Worm (Caenorhabditis elegans): ENCODE results near the gene ZK1098.12.
A peak's percentile ranks its signal among the peaks of the same experiment; 100 is the strongest.

ZK1098.12 gene

DNA sequence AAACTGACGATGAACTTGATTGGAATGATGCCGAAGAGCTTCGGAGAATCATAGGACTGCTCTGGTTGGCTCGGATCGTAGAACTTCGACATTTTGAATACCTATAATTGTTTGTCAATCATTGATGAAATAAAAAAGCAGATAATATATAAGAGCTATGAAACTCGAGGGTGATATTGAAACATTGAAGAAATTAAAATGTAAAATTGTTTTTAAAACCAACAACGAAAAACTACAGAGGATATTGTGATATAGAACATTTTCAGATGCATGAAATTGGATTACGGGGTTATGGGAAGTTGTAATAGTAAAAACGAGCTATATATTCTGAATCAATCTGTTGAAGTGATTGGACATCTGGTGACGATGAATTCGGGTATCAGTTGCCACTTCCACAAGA is 19.5 kb downstream of the ZK1098.12 start, which contains the start of gene C48B4.10:
Gene C48B4.10, minus strand, starts transcription at position 101 of the 400 bp plus-strand sequence.
- TF ChIP-seq hrde-1 (tag; optimal IDR thresholded peaks at IDR 0.05; ENCODE audit: borderline replicate concordance), result no peak
- TF ChIP-seq madf-6 (GFP tag; IDR thresholded peaks at IDR 0.05), result 0 out of 2 replicates have a peak, but pooled peaks have one; percentile 12

ce11 chrIII:9565973-9566372 is 21.1 kb downstream of the ZK1098.12 start, which contains the start of gene C48B4.11:
Gene C48B4.11 (minus strand): TSS chrIII:9566115.
- no peak for TF ChIP-seq nhr-90 (tag; optimal IDR thresholded peaks at IDR 0.05)
- peak; percentile 25 for TF ChIP-seq F49E8.2 (tag; optimal IDR thresholded peaks at IDR 0.05; ENCODE audit: insufficient read depth)
- peak; percentile 82 for TF ChIP-seq madf-6 (GFP tag; IDR thresholded peaks at IDR 0.05)
- no peak for TF ChIP-seq hrde-1 (tag; optimal IDR thresholded peaks at IDR 0.05; ENCODE audit: borderline replicate concordance)
- TF ChIP-seq dox-1 (GFP tag; IDR thresholded peaks at IDR 0.05), result 0 out of 2 replicates have a peak, but pooled peaks have one; percentile 20
- no peak for TF ChIP-seq lin-54 (GFP tag; optimal IDR thresholded peaks at IDR 0.05)
- TF ChIP-seq F33H1.4 (GFP tag; IDR thresholded peaks at IDR 0.05), result peak; percentile 87
- peak; percentile 12 for TF ChIP-seq efl-1 (GFP tag; optimal IDR thresholded peaks at IDR 0.05)
- no peak for TF ChIP-seq madf-3 (GFP tag; IDR thresholded peaks at IDR 0.05)
- peak; percentile 61 for TF ChIP-seq madf-8 (GFP tag; conservative IDR thresholded peaks at IDR 0.05)
- peak; percentile 48 for TF ChIP-seq him-1 (tag; optimal IDR thresholded peaks at IDR 0.05)
- peak; percentile 68 for TF ChIP-seq xnd-1 (tag; optimal IDR thresholded peaks at IDR 0.05)
- TF ChIP-seq lsl-1 (GFP tag; optimal IDR thresholded peaks at IDR 0.05), result peak; percentile 93
- TF ChIP-seq ztf-18 (tag; optimal IDR thresholded peaks at IDR 0.05), result no peak

ce11 chrIII:9568451-9568850 is 23.5 kb downstream of the ZK1098.12 start, which contains the start of gene C48B4.13:
Gene C48B4.13 (plus strand): TSS chrIII:9568751.
- TF ChIP-seq nfya-1 (tag; optimal IDR thresholded peaks at IDR 0.05; ENCODE audit: borderline replicate concordance, insufficient read depth) (no peak), ets-4 (GFP tag; optimal IDR thresholded peaks at IDR 0.05) (no peak), cebp-1 (GFP tag; IDR thresholded peaks at IDR 0.05) (no peak), cebp-1 (tag; optimal IDR thresholded peaks at IDR 0.05) (no peak), F23B12.7 (tag; optimal IDR thresholded peaks at IDR 0.05; ENCODE audit: insufficient read depth) (no peak), C17E4.6 (GFP tag; IDR thresholded peaks at IDR 0.05) (no peak), tbp1 (GFP tag; optimal IDR thresholded peaks at IDR 0.05) (no peak), nfya-2 (GFP tag; IDR thresholded peaks at IDR 0.05) (no peak), snpc-1.1 (tag; optimal IDR thresholded peaks at IDR 0.05; ENCODE audit: insufficient read depth) (no peak), die-1 (tag; optimal IDR thresholded peaks at IDR 0.05) (no peak), T07F8.4 (tag; optimal IDR thresholded peaks at IDR 0.05) (no peak), hmg-20 (GFP tag; IDR thresholded peaks at IDR 0.05) (no peak), T26A5.8 (tag; optimal IDR thresholded peaks at IDR 0.05) (no peak), Y79H2A.3 (GFP tag; conservative IDR thresholded peaks at IDR 0.05) (no peak), gei-17 (GFP tag; optimal IDR thresholded peaks at IDR 0.05) (no peak), ztf-6 (GFP tag; IDR thresholded peaks at IDR 0.05) (no peak), pha-4 (tag; optimal IDR thresholded peaks at IDR 0.05) (no peak), hsf-1 (GFP tag; IDR thresholded peaks at IDR 0.05) (no peak), F49E8.2 (tag; optimal IDR thresholded peaks at IDR 0.05; ENCODE audit: insufficient read depth) (no peak), rec-8 (tag; optimal IDR thresholded peaks at IDR 0.05) (no peak)

DNA sequence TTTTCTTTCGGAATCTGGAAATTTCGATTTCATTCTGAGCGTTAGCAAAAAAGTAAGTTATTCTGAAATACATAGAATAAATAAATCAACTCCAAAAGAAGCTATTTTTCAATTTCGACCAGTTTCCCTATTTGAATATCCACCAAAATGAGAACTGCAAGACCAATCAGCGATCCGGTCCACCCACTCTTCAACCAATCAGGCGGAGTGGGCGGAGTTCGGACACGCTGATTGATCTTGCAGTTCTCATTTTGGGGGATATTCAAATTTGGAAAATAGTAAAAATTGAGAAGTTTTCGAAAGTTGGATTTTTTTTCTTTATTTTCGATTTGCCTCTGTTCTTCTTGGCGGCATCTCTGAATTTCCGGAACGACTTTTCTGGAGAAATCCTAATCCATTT is 25.9 kb downstream of the ZK1098.12 start:
- TF ChIP-seq ceh-91 (GFP tag; IDR thresholded peaks at IDR 0.05) (no peak), lsy-27 (tag; optimal IDR thresholded peaks at IDR 0.05; ENCODE audit: borderline replicate concordance, insufficient read depth) (no peak), xnd-1 (tag; optimal IDR thresholded peaks at IDR 0.05) (no peak), F57A8.1 (GFP tag; optimal IDR thresholded peaks at IDR 0.05) (no peak), nfya-2 (GFP tag; IDR thresholded peaks at IDR 0.05) (peak; percentile 98), let-607 (tag; optimal IDR thresholded peaks at IDR 0.05) (peak; percentile 73 to 95), cebp-1 (GFP tag; IDR thresholded peaks at IDR 0.05) (no peak), cebp-1 (tag; optimal IDR thresholded peaks at IDR 0.05) (no peak), F10E7.11 (tag; optimal IDR thresholded peaks at IDR 0.05) (no peak), nfya-1 (tag; optimal IDR thresholded peaks at IDR 0.05; ENCODE audit: borderline replicate concordance, insufficient read depth) (no peak), sdz-38 (tag; optimal IDR thresholded peaks at IDR 0.05) (no peak), nfyb-1 (GFP tag; IDR thresholded peaks at IDR 0.05) (peak; percentile 99), ztf-22 (GFP tag; optimal IDR thresholded peaks at IDR 0.05) (no peak), Y67H2A.10 (GFP tag; conservative IDR thresholded peaks at IDR 0.05) (no peak)

Measured in whole organism, young adult.